Worm (Caenorhabditis elegans): ENCODE measurements around the gene W02F12.4.

DNA sequence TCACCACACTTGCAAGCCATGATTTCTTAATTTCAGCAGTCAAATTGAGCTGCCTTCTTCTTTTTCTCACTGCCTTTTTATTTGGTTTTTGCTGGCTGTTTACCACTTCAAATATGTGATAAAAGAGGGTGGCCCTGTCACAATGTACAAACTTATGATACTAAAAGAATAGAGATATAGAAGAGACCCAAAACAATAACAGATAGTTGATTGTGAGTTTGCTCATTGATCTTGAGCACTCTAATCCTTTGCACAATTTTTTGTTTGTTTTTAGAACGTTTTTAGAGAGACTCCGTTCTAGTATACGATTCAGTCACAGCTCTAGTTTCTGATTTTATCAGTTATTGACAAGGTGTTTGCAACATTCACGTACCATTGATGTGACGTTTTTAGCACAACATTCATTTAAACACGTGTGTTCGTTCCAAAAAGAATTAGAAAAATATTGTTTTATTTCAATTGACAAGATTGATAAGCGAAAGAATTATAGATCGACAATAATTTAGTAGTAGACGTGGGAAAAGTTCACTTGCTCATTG, 14.9 kb downstream of the W02F12.4 start, which contains the start of gene mtl-1:
- no peak for TF ChIP-seq aly-1 (tag; optimal IDR thresholded peaks at IDR 0.05)
- no peak for TF ChIP-seq hmg-4 (GFP tag; optimal IDR thresholded peaks at IDR 0.05)
- TF ChIP-seq ceh-36 (tag; optimal IDR thresholded peaks at IDR 0.05): no peak
- no peak for TF ChIP-seq ama-1 (optimal IDR thresholded peaks at IDR 0.05)
- TF ChIP-seq tbx-11 (GFP tag; IDR thresholded peaks at IDR 0.05): no peak
- TF ChIP-seq flt-1 (GFP tag; IDR thresholded peaks at IDR 0.05): no peak
- no peak for TF ChIP-seq B0310.2 (tag; optimal IDR thresholded peaks at IDR 0.05)
- TF ChIP-seq tra-4 (tag; optimal IDR thresholded peaks at IDR 0.05): no peak
- no peak for TF ChIP-seq hmbx-1 (tag; optimal IDR thresholded peaks at IDR 0.05)
- no peak for TF ChIP-seq hnd-1 (tag; optimal IDR thresholded peaks at IDR 0.05)
- TF ChIP-seq F13C5.2 (tag; optimal IDR thresholded peaks at IDR 0.05): no peak
- TF ChIP-seq pes-1 (GFP tag; IDR thresholded peaks at IDR 0.05): no peak
